Worm (Caenorhabditis elegans) whole organism, early embryonic: ENCODE data around the gene K12H6.10.

Experiments
- B0310.2 ChIP-seq: sonication (generic microtip); optimal IDR thresholded peaks from 2 replicates; lab custom pipeline; 2016; ENCODE audit warnings: mild to moderate bottlenecking, missing genetic modification characterization, missing compliant biosample characterization
- F13C5.2 ChIP-seq: sonication (generic microtip); optimal IDR thresholded peaks from 2 replicates; lab custom pipeline; 2017; ENCODE audit warnings: mild to moderate bottlenecking, missing genetic modification characterization, inconsistent platforms, missing compliant biosample characterization
- aly-1 ChIP-seq: sonication (generic microtip); optimal IDR thresholded peaks from 2 replicates; lab custom pipeline; 2016; ENCODE audit warnings: missing genetic modification characterization, missing compliant biosample characterization
- ama-1 ChIP-seq: fragments of 150-350 bp; optimal IDR thresholded peaks from 2 replicates; lab custom pipeline; 2014
- ceh-13 ChIP-seq: fragments of 200-800 bp; sonication (Bioruptor generic); optimal IDR thresholded peaks from 2 replicates; lab custom pipeline; 2018; ENCODE audit warnings: mild to moderate bottlenecking, missing genetic modification characterization, missing compliant biosample characterization
- ceh-36 ChIP-seq: sonication (generic microtip); optimal IDR thresholded peaks from 2 replicates; lab custom pipeline; 2016; ENCODE audit warnings: missing genetic modification characterization, inconsistent platforms, missing compliant biosample characterization
- ets-7 ChIP-seq: sonication (generic microtip); optimal IDR thresholded peaks from 2 replicates; lab custom pipeline; 2016; ENCODE audit warnings: missing genotype, missing genetic modification characterization, missing compliant biosample characterization
- flt-1 ChIP-seq: fragments of 200-800 bp; sonication (Bioruptor generic); IDR thresholded peaks from 2 replicates; pipeline ENCODE4 v1.3.6; 2022; ENCODE audit warnings: missing genetic modification characterization, missing compliant biosample characterization
- hmbx-1 ChIP-seq: sonication (generic microtip); optimal IDR thresholded peaks from 2 replicates; lab custom pipeline; 2016; ENCODE audit warnings: mild to moderate bottlenecking, missing genetic modification characterization, missing compliant biosample characterization
- hmg-4 ChIP-seq: fragments of 200-800 bp; sonication (Bioruptor generic); optimal IDR thresholded peaks from 2 replicates; lab custom pipeline; 2018; ENCODE audit warnings: mild to moderate bottlenecking, missing genetic modification characterization, missing compliant biosample characterization
- hnd-1 ChIP-seq: sonication (generic microtip); optimal IDR thresholded peaks from 2 replicates; lab custom pipeline; 2016; ENCODE audit warnings: missing genetic modification characterization, missing compliant biosample characterization
- pes-1 ChIP-seq: fragments of 200-800 bp; sonication (Bioruptor generic); IDR thresholded peaks from 2 replicates; pipeline ENCODE4 v1.3.6; 2022; ENCODE audit warnings: missing genetic modification reagents, missing genetic modification characterization, missing compliant biosample characterization
- scrt-1 ChIP-seq: fragments of 200-800 bp; sonication (Bioruptor generic); IDR thresholded peaks from 2 replicates; pipeline ENCODE4 v1.3.6; 2022; ENCODE audit warnings: missing genetic modification characterization, missing compliant biosample characterization
- sea-1 ChIP-seq: fragments of 200-800 bp; sonication (Bioruptor generic); conservative IDR thresholded peaks from 2 replicates; pipeline ENCODE4 v1.3.6; 2022; ENCODE audit warnings: missing genetic modification characterization, missing compliant biosample characterization
- tbx-11 ChIP-seq: fragments of 200-800 bp; sonication (Bioruptor generic); IDR thresholded peaks from 2 replicates; pipeline ENCODE4 v1.3.6; 2022; ENCODE audit warnings: missing genetic modification characterization, missing compliant biosample characterization
- tbx-37 ChIP-seq: fragments of 200-800 bp; sonication (Bioruptor generic); conservative IDR thresholded peaks from 2 replicates; pipeline ENCODE4 v1.3.6; 2022; ENCODE audit warnings: missing genetic modification reagents, missing genetic modification characterization, missing compliant biosample characterization
- tra-4 ChIP-seq: sonication (generic microtip); optimal IDR thresholded peaks from 2 replicates; lab custom pipeline; 2017; ENCODE audit warnings: missing genetic modification characterization, missing compliant biosample characterization

Gene K12H6.10

ce11 chrII:2807674-2808206 is 14.9 kb upstream of the K12H6.10 start, which contains the start of gene K12H6.12:
Gene K12H6.12, plus strand, starts transcription at chrII:2808156.
- TF ChIP-seq ceh-13 (GFP tag; lab: Kevin White, UChicago), result no peak
- no peak for TF ChIP-seq tbx-37 (GFP tag; lab: Robert Waterston, UW)
- no peak for TF ChIP-seq ama-1
- TF ChIP-seq tra-4 (tag; lab: Kevin White, UChicago), result no peak
- TF ChIP-seq ets-7 (tag; lab: Kevin White, UChicago), result no peak
- no peak for TF ChIP-seq B0310.2 (tag; lab: Kevin White, UChicago)
- no peak for TF ChIP-seq flt-1 (GFP tag; lab: Robert Waterston, UW)
- no peak for TF ChIP-seq scrt-1
- no peak for TF ChIP-seq aly-1
- TF ChIP-seq pes-1 (GFP tag; lab: Robert Waterston, UW), result no peak
- TF ChIP-seq tbx-11 (GFP tag; lab: Robert Waterston, UW), result no peak
- TF ChIP-seq ceh-36 (tag; lab: Kevin White, UChicago), result no peak
- no peak for TF ChIP-seq hnd-1 (tag; lab: Kevin White, UChicago)
- no peak for TF ChIP-seq sea-1

- TF ChIP-seq ceh-36 (tag; lab: Kevin White, UChicago), result no peak
- TF ChIP-seq aly-1, result no peak
- no peak for TF ChIP-seq tra-4 (tag; lab: Kevin White, UChicago)
- TF ChIP-seq ceh-13 (GFP tag; lab: Kevin White, UChicago), result no peak
- no peak for TF ChIP-seq ets-7 (tag; lab: Kevin White, UChicago)
- TF ChIP-seq B0310.2 (tag; lab: Kevin White, UChicago), result no peak
- no peak for TF ChIP-seq F13C5.2
- no peak for TF ChIP-seq scrt-1
- no peak for TF ChIP-seq sea-1
- TF ChIP-seq tbx-37 (GFP tag; lab: Robert Waterston, UW), result no peak
- no peak for TF ChIP-seq hnd-1 (tag; lab: Kevin White, UChicago)
- no peak for TF ChIP-seq hmg-4
- no peak for TF ChIP-seq flt-1 (GFP tag; lab: Robert Waterston, UW)
These were observed 7.7 kb upstream of the K12H6.10 start for ce11 chrII:2815017-2815416.

- TF ChIP-seq tra-4 (tag; lab: Kevin White, UChicago) (no peak), hnd-1 (tag; lab: Kevin White, UChicago) (no peak), scrt-1 (no peak), F13C5.2 (no peak), tbx-37 (GFP tag; lab: Robert Waterston, UW) (no peak), hmg-4 (no peak), aly-1 (no peak), B0310.2 (tag; lab: Kevin White, UChicago) (no peak), flt-1 (GFP tag; lab: Robert Waterston, UW) (no peak), ceh-13 (GFP tag; lab: Kevin White, UChicago) (no peak), hmbx-1 (tag; lab: Kevin White, UChicago) (no peak), pes-1 (GFP tag; lab: Robert Waterston, UW) (no peak), ama-1 (no peak), sea-1 (no peak), tbx-11 (GFP tag; lab: Robert Waterston, UW) (no peak), ceh-36 (tag; lab: Kevin White, UChicago) (no peak), ets-7 (tag; lab: Kevin White, UChicago) (no peak)
These were observed 7.2 kb upstream of the K12H6.10 start, which contains the start of gene K12H6.2 for ce11 chrII:2815444-2815843. Gene K12H6.2, minus strand, starts transcription at chrII:2815544.

- no peak for TF ChIP-seq hmg-4
- no peak for TF ChIP-seq ceh-36 (tag; lab: Kevin White, UChicago)
- TF ChIP-seq scrt-1, result no peak
- no peak for TF ChIP-seq pes-1 (GFP tag; lab: Robert Waterston, UW)
- no peak for TF ChIP-seq ama-1
These were observed 6.0 kb upstream of the K12H6.10 start, which contains the start of gene set-13 for ce11 chrII:2816676-2817075. Gene set-13, plus strand, starts transcription at chrII:2816976.

- no peak for TF ChIP-seq tbx-37 (GFP tag; lab: Robert Waterston, UW)
- TF ChIP-seq aly-1, result no peak
- TF ChIP-seq F13C5.2, result no peak
- TF ChIP-seq ama-1, result no peak
- no peak for TF ChIP-seq B0310.2 (tag; lab: Kevin White, UChicago)
- no peak for TF ChIP-seq flt-1 (GFP tag; lab: Robert Waterston, UW)
- no peak for TF ChIP-seq sea-1
- TF ChIP-seq hnd-1 (tag; lab: Kevin White, UChicago), result no peak
- no peak for TF ChIP-seq hmbx-1 (tag; lab: Kevin White, UChicago)
These were observed 1.5 kb downstream of the K12H6.10 start, which contains the start of the genes K12H6.4 and K12H6.9 for ce11 chrII:2824169-2824568. Gene K12H6.4, minus strand, starts transcription at chrII:2824269. Gene K12H6.9, plus strand, starts transcription at chrII:2824404.

ce11 chrII:2826073-2826472 is 3.4 kb downstream of the K12H6.10 start, which contains the start of gene K12H6.5:
Gene K12H6.5, minus strand, starts transcription at chrII:2826173.
- TF ChIP-seq tbx-11 (GFP tag; lab: Robert Waterston, UW), result no peak
- TF ChIP-seq ceh-36 (tag; lab: Kevin White, UChicago), result no peak

ce11 chrII:2827859-2828403 is 5.3 kb downstream of the K12H6.10 start, which contains the start of gene K12H6.8:
Gene K12H6.8, plus strand, starts transcription at chrII:2827896.
- TF ChIP-seq pes-1 (GFP tag; lab: Robert Waterston, UW) (no peak), scrt-1 (no peak), ceh-36 (tag; lab: Kevin White, UChicago) (no peak), ama-1 (peak; percentile 73)

- TF ChIP-seq ama-1 (no peak), tbx-37 (GFP tag; lab: Robert Waterston, UW) (no peak), sea-1 (no peak), aly-1 (no peak), hmg-4 (no peak), ceh-13 (GFP tag; lab: Kevin White, UChicago) (no peak), F13C5.2 (no peak), ets-7 (tag; lab: Kevin White, UChicago) (no peak), pes-1 (GFP tag; lab: Robert Waterston, UW) (no peak), flt-1 (GFP tag; lab: Robert Waterston, UW) (no peak), scrt-1 (no peak), hmbx-1 (tag; lab: Kevin White, UChicago) (no peak)
These were observed 6.8 kb downstream of the K12H6.10 start for ce11 chrII:2829482-2829881.
